Worm (Caenorhabditis elegans) whole organism, L1 larva: ENCODE data around the gene K08B12.1.

Experiments used
- alr-1 ChIP-seq: fragments of 200-800 bp; sonication (Bioruptor generic); optimal IDR thresholded peaks from 2 replicates; lab custom pipeline; 2018; ENCODE audit warnings: borderline replicate concordance, mild to moderate bottlenecking, missing genetic modification characterization, missing compliant biosample characterization
- aly-2 ChIP-seq: fragments of 150-350 bp; optimal IDR thresholded peaks from 2 replicates; lab custom pipeline; 2014; ENCODE audit warnings: missing biosample characterization, missing genetic modification characterization
- ama-1 ChIP-seq: fragments of 150-350 bp; optimal IDR thresholded peaks from 2 replicates; lab custom pipeline; 2014
- ceh-90 ChIP-seq: sonication (generic microtip); optimal IDR thresholded peaks from 2 replicates; lab custom pipeline; 2016; ENCODE audit warnings: missing genetic modification characterization, missing compliant biosample characterization
- dpl-1 ChIP-seq, 3 experiments: fragments of 150-350 bp in 2 of 3; sonication (generic microtip) in 1 of 3; optimal IDR thresholded peaks; 2 replicates each; lab custom pipeline; 2014 to 2017; ENCODE audit warnings: missing biosample characterization in 3 of 3, missing genetic modification characterization in 3 of 3, missing genetic modification reagents in 3 of 3
- dsc-1 ChIP-seq: sonication (generic microtip); optimal IDR thresholded peaks from 2 replicates; lab custom pipeline; 2016; ENCODE audit warnings: mild to moderate bottlenecking, missing genetic modification characterization, missing compliant biosample characterization
- efl-1 ChIP-seq, 4 experiments: fragments of 150-350 bp; optimal IDR thresholded peaks in 3 of 4; peaks in 1 of 4; 1 replicate in 1 of 4; 2 replicates in 3 of 4; lab custom pipeline; 2014; ENCODE audit warnings: missing biosample characterization in 2 of 4, missing genetic modification characterization in 2 of 4, missing genetic modification reagents in 2 of 4
- elt-2 ChIP-seq: sonication (generic microtip); optimal IDR thresholded peaks from 2 replicates; lab custom pipeline; 2016; ENCODE audit warnings: missing genetic modification characterization, mild to moderate bottlenecking, inconsistent platforms, missing compliant biosample characterization, missing genetic modification reagents
- elt-3 ChIP-seq, 6 experiments: fragments of 150-350 bp in 1 of 6; sonication (generic microtip); optimal IDR thresholded peaks; 2 replicates each; lab custom pipeline; 2017 to 2018; ENCODE audit warnings: missing biosample characterization in 6 of 6, missing genetic modification characterization in 6 of 6, inconsistent platforms in 1 of 6
- grh-1 ChIP-seq: fragments of 200-800 bp; sonication (Bioruptor generic); IDR thresholded peaks from 2 replicates; pipeline ENCODE4 v1.3.6; 2022; ENCODE audit warnings: missing genetic modification reagents, missing genetic modification characterization, missing compliant biosample characterization
- jun-1 ChIP-seq: fragments of 150-350 bp; optimal IDR thresholded peaks from 2 replicates; lab custom pipeline; 2014; ENCODE audit warnings: missing biosample characterization, missing genetic modification reagents, missing genetic modification characterization
- lin-13 ChIP-seq: fragments of 150-350 bp; optimal IDR thresholded peaks from 2 replicates; lab custom pipeline; 2014; ENCODE audit warnings: missing biosample characterization, missing genetic modification reagents, missing genetic modification characterization
- lin-14 ChIP-seq: fragments of 200-800 bp; sonication (Bioruptor generic); optimal IDR thresholded peaks from 2 replicates; lab custom pipeline; 2018; ENCODE audit warnings: mild to moderate bottlenecking, missing genetic modification characterization, moderate library complexity, missing compliant biosample characterization
- lin-15B ChIP-seq: fragments of 150-350 bp; sonication (generic microtip); optimal IDR thresholded peaks from 3 replicates; lab custom pipeline; 2014; ENCODE audit warnings: missing biosample characterization, missing genetic modification characterization
- lin-35 ChIP-seq, 2 experiments: fragments of 150-350 bp; optimal IDR thresholded peaks; 2 replicates each; lab custom pipeline; 2014; ENCODE audit warnings: missing biosample characterization in 2 of 2, missing genetic modification characterization in 2 of 2, missing genetic modification reagents in 2 of 2
- lin-39 ChIP-seq: fragments of 150-350 bp; optimal IDR thresholded peaks from 2 replicates; lab custom pipeline; 2014; ENCODE audit warnings: missing biosample characterization, missing genetic modification reagents, missing genetic modification characterization
- lsy-2 ChIP-seq, 2 experiments: fragments of 150-350 bp; optimal IDR thresholded peaks; 2 replicates each; lab custom pipeline; 2014; ENCODE audit warnings: missing biosample characterization in 2 of 2, missing genetic modification characterization in 2 of 2
- mab-9 ChIP-seq: fragments of 200-800 bp; sonication (Bioruptor generic); IDR thresholded peaks from 2 replicates; pipeline ENCODE4 v1.3.6; 2022; ENCODE audit warnings: missing genetic modification reagents, missing genetic modification characterization, missing compliant biosample characterization
- nhr-11 ChIP-seq: fragments of 150-350 bp; optimal IDR thresholded peaks from 2 replicates; lab custom pipeline; 2014; ENCODE audit warnings: missing biosample characterization, missing genetic modification characterization
- nhr-20 ChIP-seq: sonication (generic microtip); optimal IDR thresholded peaks from 2 replicates; lab custom pipeline; 2016; ENCODE audit warnings: mild to moderate bottlenecking, missing genetic modification characterization, missing compliant biosample characterization
- nhr-47 ChIP-seq: sonication (generic microtip); optimal IDR thresholded peaks from 2 replicates; lab custom pipeline; 2016; ENCODE audit warnings: mild to moderate bottlenecking, missing genetic modification characterization, moderate library complexity, missing compliant biosample characterization
- nhr-71 ChIP-seq: sonication (generic microtip); optimal IDR thresholded peaks from 2 replicates; lab custom pipeline; 2016; ENCODE audit warnings: mild to moderate bottlenecking, missing genetic modification characterization, moderate library complexity, missing compliant biosample characterization
- nhr-85 ChIP-seq: sonication (generic microtip); peaks from one replicate; lab custom pipeline; 2016; ENCODE audit warnings: missing genetic modification characterization, inconsistent platforms, missing compliant biosample characterization
- rnt-1 ChIP-seq: sonication (generic microtip); optimal IDR thresholded peaks from 2 replicates; lab custom pipeline; 2016; ENCODE audit warnings: mild to moderate bottlenecking, missing genetic modification characterization, moderate library complexity, missing compliant biosample characterization
- snu-23 ChIP-seq: sonication (generic microtip); optimal IDR thresholded peaks from 2 replicates; lab custom pipeline; 2016; ENCODE audit warnings: missing genetic modification characterization, missing compliant biosample characterization
- sptf-1 ChIP-seq: fragments of 150-350 bp; optimal IDR thresholded peaks from 2 replicates; lab custom pipeline; 2014; ENCODE audit warnings: missing biosample characterization, missing genetic modification characterization
- tbx-2 ChIP-seq: sonication (generic microtip); optimal IDR thresholded peaks from 2 replicates; lab custom pipeline; 2016; ENCODE audit warnings: missing genetic modification characterization, missing compliant biosample characterization
- unc-62 ChIP-seq: fragments of 150-350 bp; optimal IDR thresholded peaks from 2 replicates; lab custom pipeline; 2014; ENCODE audit warnings: missing biosample characterization, missing genetic modification reagents, missing genetic modification characterization
- unc-98 ChIP-seq: fragments of 200-800 bp; sonication (Bioruptor generic); IDR thresholded peaks from 2 replicates; pipeline ENCODE4 v1.3.6; 2022; ENCODE audit warnings: missing genetic modification characterization, missing compliant biosample characterization
- ztf-11 ChIP-seq, 2 experiments: sonication (generic microtip); optimal IDR thresholded peaks; 2 replicates each; lab custom pipeline; 2016 to 2017; ENCODE audit warnings: missing genetic modification characterization in 2 of 2, missing biosample characterization in 1 of 2, missing compliant biosample characterization in 1 of 2
- ztf-4 ChIP-seq: fragments of 150-350 bp; optimal IDR thresholded peaks from 2 replicates; lab custom pipeline; 2014; ENCODE audit warnings: missing biosample characterization, missing genetic modification characterization

Gene K08B12.1

DNA sequence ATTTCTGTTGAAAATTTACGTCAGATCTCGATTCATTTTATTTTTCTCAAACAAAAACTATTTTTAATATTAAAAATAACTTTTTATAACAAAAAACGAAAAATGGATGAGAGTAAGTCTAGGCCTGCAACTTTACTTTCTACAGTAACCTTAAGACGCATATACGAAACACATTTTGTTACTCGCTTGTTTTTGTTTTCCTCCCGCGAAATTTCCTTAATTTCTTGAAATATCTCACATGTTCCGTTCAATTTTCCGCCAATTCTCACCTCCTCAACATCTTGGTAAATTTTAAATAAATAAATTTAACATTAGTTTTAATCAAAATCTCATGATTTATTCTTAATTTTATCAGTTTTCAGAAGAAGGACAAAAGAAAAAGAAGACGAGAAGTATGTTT is 44.7 kb upstream of the K08B12.1 start:
- TF ChIP-seq lin-39 (tag; lab: Kevin White, UChicago) (no peak), jun-1 (tag; lab: Kevin White, UChicago) (no peak), lin-35 (GFP tag; optimal IDR thresholded peaks at IDR 0.05; lab: Kevin White, UChicago) (no peak), elt-2 (no peak), efl-1 (optimal IDR thresholded peaks at IDR 0.05; lab: Kevin White, UChicago) (no peak), efl-1 (GFP tag; optimal IDR thresholded peaks at IDR 0.05 in 1 of 2; lab: Kevin White, UChicago) (no peak), unc-62 (GFP tag; lab: Kevin White, UChicago) (no peak), dpl-1 (GFP tag; optimal IDR thresholded peaks at IDR 0.05; lab: Kevin White, UChicago) (no peak), unc-98 (no peak)

- no peak for TF ChIP-seq efl-1 (optimal IDR thresholded peaks at IDR 0.05; lab: Kevin White, UChicago)
- TF ChIP-seq efl-1 (GFP tag; optimal IDR thresholded peaks at IDR 0.05 in 1 of 2; lab: Kevin White, UChicago) = peak in 1 of 2 experiments; percentile 91
- no peak for TF ChIP-seq grh-1
- peak; percentile 21 for TF ChIP-seq nhr-85 (tag; lab: Kevin White, UChicago)
- TF ChIP-seq nhr-47 (tag; lab: Kevin White, UChicago) = no peak
Measured at ce11 chrV:6217142-6217541, 42.0 kb upstream of the K08B12.1 start.

DNA sequence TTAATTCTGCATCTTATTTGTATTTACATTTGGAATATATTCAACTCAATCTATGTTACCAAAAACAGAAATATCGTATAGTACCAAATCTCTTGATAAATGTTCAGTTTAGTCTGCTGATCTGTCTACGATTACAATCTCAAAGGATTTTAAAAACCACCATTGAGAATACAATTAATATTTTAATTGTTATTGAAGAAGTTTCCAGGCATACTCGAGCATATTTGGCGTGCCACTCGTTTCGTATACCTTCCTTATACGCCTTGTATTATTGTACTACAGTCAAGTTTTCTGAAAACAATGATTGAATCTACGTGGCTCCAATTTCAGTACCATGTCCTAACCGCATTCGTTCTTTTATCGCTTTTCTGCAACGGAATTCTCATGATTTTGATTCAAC is 41.3 kb upstream of the K08B12.1 start, which contains the start of gene str-206:
str-206 (plus strand) TSS at position 301 of the 400 bp plus-strand sequence.
- TF ChIP-seq snu-23 (GFP tag; lab: Kevin White, UChicago) = no peak

DNA sequence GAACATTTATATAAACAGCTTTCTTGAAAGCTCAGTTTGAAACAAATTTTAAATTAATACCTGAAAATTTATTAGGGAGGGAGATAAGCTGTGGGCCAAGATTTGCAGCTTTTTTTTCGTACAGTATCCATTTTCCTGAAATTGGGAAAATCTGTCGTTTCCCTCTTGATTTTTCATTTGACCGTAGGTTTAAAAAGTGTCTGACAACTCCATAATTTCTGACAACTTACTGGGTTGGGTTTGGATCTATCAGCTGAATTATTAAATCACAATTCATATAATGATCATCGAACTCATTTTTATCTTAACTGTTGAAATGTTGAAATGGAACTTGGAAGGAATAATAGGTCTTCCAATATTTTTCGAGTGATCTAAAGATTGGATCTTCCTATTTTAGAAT is 38.4 kb upstream of the K08B12.1 start:
- TF ChIP-seq lin-35 (GFP tag; optimal IDR thresholded peaks at IDR 0.05; lab: Kevin White, UChicago) = peak in 1 of 2 experiments; percentile 11
- peak; percentile 23 for TF ChIP-seq nhr-71
- no peak for TF ChIP-seq lin-13 (GFP tag; lab: Kevin White, UChicago)
- TF ChIP-seq tbx-2 = peak; percentile 13
- peak in 1 of 6 experiments; percentile 44 for TF ChIP-seq elt-3 (tag; optimal IDR thresholded peaks at IDR 0.05; lab: Kevin White, UChicago)
- TF ChIP-seq snu-23 (GFP tag; lab: Kevin White, UChicago) = no peak
- peak; percentile 30; the same call in 1 of the 2 replicates for TF ChIP-seq mab-9
- TF ChIP-seq nhr-20 = peak; percentile 18
- no peak for TF ChIP-seq alr-1 (tag; lab: Kevin White, UChicago)
- peak; percentile 10 for TF ChIP-seq ztf-4 (tag; lab: Kevin White, UChicago)
- peak in 1 of 2 experiments; percentile 48 for TF ChIP-seq lsy-2 (tag; optimal IDR thresholded peaks at IDR 0.05; lab: Kevin White, UChicago)
- TF ChIP-seq elt-2 = peak; percentile 18
- peak; percentile 16 for TF ChIP-seq dsc-1 (tag; lab: Kevin White, UChicago)
- TF ChIP-seq lin-14 (GFP tag; lab: Kevin White, UChicago) = peak; percentile 35
- TF ChIP-seq aly-2 (tag; lab: Kevin White, UChicago) = no peak

- peak; percentile 41 for TF ChIP-seq ama-1
- peak; percentile 58 for TF ChIP-seq nhr-85 (tag; lab: Kevin White, UChicago)
- no peak for TF ChIP-seq sptf-1 (tag; lab: Kevin White, UChicago)
- TF ChIP-seq nhr-11 (tag; lab: Kevin White, UChicago) = no peak
- peak in 1 of 2 experiments; percentile 8 for TF ChIP-seq efl-1 (optimal IDR thresholded peaks at IDR 0.05; lab: Kevin White, UChicago)
- no peak for TF ChIP-seq efl-1 (GFP tag; optimal IDR thresholded peaks at IDR 0.05 in 1 of 2; lab: Kevin White, UChicago)
- TF ChIP-seq elt-3 (tag; optimal IDR thresholded peaks at IDR 0.05; lab: Kevin White, UChicago) = no peak
- no peak for TF ChIP-seq ztf-11 (tag; optimal IDR thresholded peaks at IDR 0.05; lab: Kevin White, UChicago)
- TF ChIP-seq aly-2 (tag; lab: Kevin White, UChicago) = peak; percentile 24
- no peak for TF ChIP-seq lin-15B (tag; lab: Kevin White, UChicago)
- peak; percentile 12 for TF ChIP-seq snu-23 (GFP tag; lab: Kevin White, UChicago)
Measured at ce11 chrV:6221292-6221691, 37.9 kb upstream of the K08B12.1 start.

ce11 chrV:6222171-6222733 is 36.9 kb upstream of the K08B12.1 start:
- TF ChIP-seq ceh-90 (no peak), efl-1 (optimal IDR thresholded peaks at IDR 0.05; lab: Kevin White, UChicago) (no peak), efl-1 (GFP tag; optimal IDR thresholded peaks at IDR 0.05 in 1 of 2; lab: Kevin White, UChicago) (peak in 1 of 2 experiments; percentile 76), rnt-1 (tag; lab: Kevin White, UChicago) (peak; percentile 8)
